Worm (Caenorhabditis elegans) whole organism, L1 larva: ENCODE data around the gene F58A4.1.
A peak's percentile ranks its signal among the peaks of the same experiment; 100 is the strongest.

ENCODE experiments used
- ceh-88 ChIP-seq: fragments of 200-800 bp; sonication (Bioruptor generic); IDR thresholded peaks from 2 replicates; pipeline ENCODE4 v1.3.6; 2022; ENCODE audit warnings: missing genetic modification characterization, missing compliant biosample characterization
- egl-27 ChIP-seq, 2 experiments: fragments of 150-350 bp in 1 of 2; sonication (generic microtip); optimal IDR thresholded peaks; 3 replicates each; lab custom pipeline; 2017 to 2018; ENCODE audit warnings: missing biosample characterization in 2 of 2, missing genetic modification characterization in 2 of 2, missing genetic modification reagents in 2 of 2
- fkh-10 ChIP-seq: sonication (generic microtip); optimal IDR thresholded peaks from 2 replicates; lab custom pipeline; 2017; ENCODE audit warnings: missing biosample characterization, missing genetic modification reagents, missing genetic modification characterization
- lin-14 ChIP-seq: fragments of 200-800 bp; sonication (Bioruptor generic); optimal IDR thresholded peaks from 2 replicates; lab custom pipeline; 2018; ENCODE audit warnings: mild to moderate bottlenecking, missing genetic modification characterization, moderate library complexity, missing compliant biosample characterization
- nhr-237 ChIP-seq: fragments of 150-350 bp; optimal IDR thresholded peaks from 2 replicates; lab custom pipeline; 2014; ENCODE audit warnings: missing biosample characterization, missing genetic modification characterization
- snpc-4 ChIP-seq: fragments of 150-350 bp; optimal IDR thresholded peaks from 2 replicates; lab custom pipeline; 2014; ENCODE audit warnings: missing biosample characterization, missing genetic modification characterization
- tbx-2 ChIP-seq: sonication (generic microtip); optimal IDR thresholded peaks from 2 replicates; lab custom pipeline; 2016; ENCODE audit warnings: missing genetic modification characterization, missing compliant biosample characterization

DNA sequence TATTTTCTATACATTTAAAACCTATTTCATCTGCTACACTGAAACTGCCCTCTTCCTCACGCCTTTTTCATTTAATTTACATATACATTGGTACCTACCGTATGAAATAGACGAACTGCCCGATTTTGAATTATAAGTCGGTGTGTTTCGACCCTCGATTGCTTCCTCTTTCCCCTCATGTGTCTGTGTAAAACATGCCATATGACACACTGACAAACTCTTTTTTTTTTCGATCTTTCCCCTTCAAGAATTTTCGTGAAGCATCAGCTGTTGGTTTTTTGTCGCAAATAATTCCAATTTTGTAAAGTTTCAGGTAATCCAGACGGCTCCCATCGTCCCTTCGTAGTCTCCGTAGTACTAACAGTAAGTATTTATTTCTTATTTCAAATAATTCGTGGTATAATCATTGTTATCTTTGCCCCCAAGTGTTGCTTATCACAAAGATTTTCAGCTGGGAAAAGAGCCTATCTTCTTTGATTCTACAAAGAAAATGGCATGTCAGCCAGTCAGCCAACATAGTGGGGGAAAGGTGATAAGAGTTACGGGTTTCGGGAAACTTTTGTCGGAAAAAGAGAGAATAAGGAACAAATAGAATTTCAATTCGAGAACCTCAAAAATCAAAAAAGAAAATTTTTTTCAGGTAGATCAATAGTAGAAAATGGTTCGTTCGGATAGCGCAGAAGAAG lies 23.7 kb downstream of the F58A4.1 start:
- TF ChIP-seq nhr-237 (tag; lab: Kevin White, UChicago) (no peak), fkh-10 (GFP tag; lab: Kevin White, UChicago) (no peak), ceh-88 (GFP tag; lab: Robert Waterston, UW) (no peak), lin-14 (GFP tag; lab: Kevin White, UChicago) (peak; percentile 33), tbx-2 (tag; lab: Kevin White, UChicago) (no peak), egl-27 (tag; optimal IDR thresholded peaks at IDR 0.05; lab: Kevin White, UChicago) (no peak), snpc-4 (tag; lab: Kevin White, UChicago) (no peak)
